Fruit fly (Drosophila melanogaster) whole organism, pupa: ENCODE data around the gene CG11035.

ENCODE experiments used
- CG10348 ChIP-seq: fragments of 200-800 bp; sonication (Bioruptor generic); IDR thresholded peaks from 2 replicates; pipeline ENCODE4 v1.3.6; 2022; ENCODE audit warnings: missing biosample characterization, missing genetic modification characterization
- CG12605 ChIP-seq: fragments of 200-800 bp; sonication (Bioruptor generic); IDR thresholded peaks from 2 replicates; pipeline ENCODE4 v1.3.6; 2022; ENCODE audit warnings: missing biosample characterization, missing genetic modification characterization
- CG13204 ChIP-seq: fragments of 200-800 bp; sonication (Bioruptor generic); optimal IDR thresholded peaks from 2 replicates; lab custom pipeline; 2018; ENCODE audit warnings: missing biosample characterization, mild to moderate bottlenecking, missing genetic modification characterization, moderate library complexity
- CG14655 ChIP-seq: fragments of 200-800 bp; sonication (Bioruptor generic); optimal IDR thresholded peaks from 3 replicates; lab custom pipeline; 2017; ENCODE audit warnings: mild to moderate bottlenecking, missing biosample characterization, missing genetic modification reagents, missing genetic modification characterization
- CG15710 ChIP-seq: fragments of 200-800 bp; sonication (Bioruptor generic); optimal IDR thresholded peaks from 2 replicates; lab custom pipeline; 2018; ENCODE audit warnings: missing biosample characterization, mild to moderate bottlenecking, missing genetic modification characterization, moderate library complexity
- CG17806 ChIP-seq: fragments of 200-800 bp; sonication (Bioruptor generic); optimal IDR thresholded peaks from 2 replicates; lab custom pipeline; 2018; ENCODE audit warnings: missing biosample characterization, mild to moderate bottlenecking, missing genetic modification characterization, moderate library complexity
- CG32121 ChIP-seq: fragments of 200-800 bp; sonication (Bioruptor generic); IDR thresholded peaks from 2 replicates; pipeline ENCODE4 v1.3.6; 2022; ENCODE audit warnings: missing biosample characterization, missing genetic modification characterization
- CG34367 ChIP-seq: fragments of 200-800 bp; sonication (Bioruptor generic); optimal IDR thresholded peaks from 2 replicates; lab custom pipeline; 2018; ENCODE audit warnings: missing biosample characterization, mild to moderate bottlenecking, missing genetic modification characterization
- CG4496 ChIP-seq: fragments of 200-800 bp; sonication (Bioruptor generic); IDR thresholded peaks from 3 replicates; pipeline ENCODE4 v1.3.6; 2022; ENCODE audit warnings: missing biosample characterization, missing genetic modification characterization
- CG8159 ChIP-seq: fragments of 200-800 bp; sonication (Bioruptor generic); optimal IDR thresholded peaks from 3 replicates; lab custom pipeline; 2018; ENCODE audit warnings: missing biosample characterization, mild to moderate bottlenecking, missing genetic modification characterization, moderate library complexity
- CG8301 ChIP-seq: fragments of 200-800 bp; sonication (Bioruptor generic); optimal IDR thresholded peaks from 2 replicates; lab custom pipeline; 2018; ENCODE audit warnings: missing biosample characterization, mild to moderate bottlenecking, missing genetic modification characterization
- CG9948 ChIP-seq: fragments of 200-800 bp; sonication (Bioruptor generic); optimal IDR thresholded peaks from 2 replicates; lab custom pipeline; 2018; ENCODE audit warnings: missing biosample characterization, mild to moderate bottlenecking, missing genetic modification characterization, moderate library complexity
- D1 ChIP-seq: fragments of 200-800 bp; sonication (Bioruptor generic); optimal IDR thresholded peaks from 2 replicates; lab custom pipeline; 2018; ENCODE audit warnings: missing biosample characterization, mild to moderate bottlenecking, missing genetic modification characterization, moderate library complexity
- EcR ChIP-seq: fragments of 200-800 bp; sonication (Bioruptor generic); optimal IDR thresholded peaks from 3 replicates; lab custom pipeline; 2019; ENCODE audit warnings: missing biosample characterization, missing genetic modification characterization, mild to moderate bottlenecking, moderate library complexity, missing genetic modification reagents
- Ets98B ChIP-seq: fragments of 200-800 bp; sonication (Bioruptor generic); IDR thresholded peaks from 2 replicates; pipeline ENCODE4 v1.3.6; 2022; ENCODE audit warnings: missing biosample characterization, missing genetic modification characterization
- Pif1A ChIP-seq: fragments of 200-800 bp; sonication (Bioruptor generic); optimal IDR thresholded peaks from 3 replicates; lab custom pipeline; 2016; ENCODE audit warnings: missing biosample characterization, missing genetic modification characterization
- Pif1B ChIP-seq: fragments of 200-800 bp; sonication (Bioruptor generic); optimal IDR thresholded peaks from 3 replicates; lab custom pipeline; 2016; ENCODE audit warnings: missing biosample characterization, missing genetic modification characterization
- fd96Ca ChIP-seq: fragments of 200-800 bp; sonication (Bioruptor generic); IDR thresholded peaks from 3 replicates; pipeline ENCODE4 v1.3.6; 2022; ENCODE audit warnings: missing biosample characterization, missing genetic modification characterization
- gl ChIP-seq: fragments of 200-800 bp; sonication (Bioruptor generic); optimal IDR thresholded peaks from 2 replicates; lab custom pipeline; 2018; ENCODE audit warnings: missing biosample characterization, mild to moderate bottlenecking, missing genetic modification characterization
- rn ChIP-seq: fragments of 200-800 bp; sonication (Bioruptor generic); IDR thresholded peaks from 2 replicates; pipeline ENCODE4 v1.3.6; 2022; ENCODE audit warnings: missing biosample characterization, missing genetic modification characterization

Gene CG11035

DNA sequence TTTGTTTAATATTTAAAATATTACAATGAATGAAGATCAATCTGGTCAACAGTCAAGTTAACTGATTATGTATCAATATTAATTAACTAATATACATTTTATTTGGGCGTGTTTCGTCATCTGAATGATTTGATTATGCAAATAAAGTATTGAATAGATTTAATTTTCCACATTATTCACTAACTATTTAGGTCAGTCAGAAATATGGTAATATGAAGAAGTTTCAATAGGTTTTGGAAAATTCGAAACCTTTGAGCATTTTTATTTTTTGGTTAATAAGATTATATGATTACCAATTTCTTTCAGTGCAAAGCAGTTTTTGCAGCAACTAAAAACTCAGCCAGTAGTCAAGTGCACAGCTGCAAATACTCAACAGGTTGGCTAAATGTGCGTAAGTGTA, 40.7 kb downstream of the CG11035 start:
- peak; percentile 48 for TF ChIP-seq CG8301 (tag; lab: Kevin White, UChicago)
- no peak for TF ChIP-seq CG13204
- TF ChIP-seq CG32121 (GFP tag; lab: Robert Waterston, UW) = peak; percentile 24; the same call in 1 of the 2 replicates
- no peak for TF ChIP-seq CG12605 (GFP tag; lab: Robert Waterston, UW)
- TF ChIP-seq Pif1A (GFP tag; lab: Kevin White, UChicago) = no peak
- TF ChIP-seq Ets98B (GFP tag; lab: Robert Waterston, UW) = no peak
- TF ChIP-seq CG34367 (tag; lab: Kevin White, UChicago) = no peak
- no peak for TF ChIP-seq EcR (GFP tag; lab: Kevin White, UChicago)
- peak; percentile 7 for TF ChIP-seq CG8159 (tag; lab: Kevin White, UChicago)
- peak; percentile 38 for TF ChIP-seq CG14655 (GFP tag; lab: Kevin White, UChicago)
- TF ChIP-seq CG4496 (GFP tag; lab: Robert Waterston, UW) = peak; percentile 55; the same call in 2 of the 3 replicates

DNA sequence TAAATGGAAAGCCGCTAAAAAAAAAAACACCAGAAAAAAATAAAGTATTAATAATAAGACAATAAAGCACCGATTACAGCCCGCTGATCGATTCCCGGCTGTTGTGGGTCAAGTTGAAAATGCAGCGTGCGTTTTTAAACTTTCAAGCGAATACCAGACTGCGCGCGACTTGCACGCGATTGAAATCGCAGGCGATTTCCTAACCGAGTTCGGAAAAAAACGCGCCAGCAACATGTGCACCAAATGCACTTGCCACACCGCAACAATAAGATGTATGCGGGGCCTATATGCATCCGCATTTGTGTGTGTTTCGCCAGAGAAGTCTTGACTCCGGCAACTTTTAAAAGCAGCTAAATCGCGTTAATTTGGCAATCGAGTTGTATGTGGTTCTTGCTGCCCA, 41.4 kb downstream of the CG11035 start:
- TF ChIP-seq gl (tag; lab: Kevin White, UChicago) (no peak), CG4496 (GFP tag; lab: Robert Waterston, UW) (0 out of 3 replicates have a peak, but pooled peaks have one; percentile 8)

DNA sequence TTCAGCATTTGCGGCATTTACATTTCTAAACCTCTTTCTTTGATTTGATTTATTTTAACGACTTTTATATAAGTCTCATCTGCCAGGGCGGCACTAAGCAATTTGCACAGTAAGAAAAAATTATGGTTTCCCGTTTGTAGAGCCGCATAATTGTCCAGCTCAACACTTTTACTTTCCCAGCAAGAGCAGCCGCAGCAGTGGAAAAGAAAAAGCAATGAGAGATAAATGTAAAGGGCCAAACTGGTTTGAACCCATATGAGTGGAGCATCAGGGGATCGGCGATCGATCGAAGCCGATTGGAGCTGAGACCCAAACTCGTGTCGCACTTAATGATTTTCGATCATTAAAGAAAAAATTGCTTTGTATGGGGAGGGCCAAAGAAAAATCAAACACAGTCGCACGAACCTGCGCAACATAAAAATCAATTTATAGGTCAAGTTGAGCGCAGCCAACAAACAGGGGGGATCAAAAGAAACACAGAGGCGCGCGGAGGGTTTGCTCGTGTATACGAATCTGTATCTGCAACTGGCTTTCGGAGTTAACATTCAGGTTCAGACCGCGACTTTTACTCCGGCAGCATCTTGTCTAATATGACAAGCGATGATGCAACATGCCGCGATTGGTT, 41.9 kb downstream of the CG11035 start:
- TF ChIP-seq EcR (GFP tag; lab: Kevin White, UChicago) = peak; percentile 13
- no peak for TF ChIP-seq CG32121 (GFP tag; lab: Robert Waterston, UW)
- TF ChIP-seq fd96Ca (GFP tag; lab: Robert Waterston, UW) = 0 out of 3 replicates have a peak, but pooled peaks have one; percentile 14
- TF ChIP-seq, all 21 proteins: peak for 2

DNA sequence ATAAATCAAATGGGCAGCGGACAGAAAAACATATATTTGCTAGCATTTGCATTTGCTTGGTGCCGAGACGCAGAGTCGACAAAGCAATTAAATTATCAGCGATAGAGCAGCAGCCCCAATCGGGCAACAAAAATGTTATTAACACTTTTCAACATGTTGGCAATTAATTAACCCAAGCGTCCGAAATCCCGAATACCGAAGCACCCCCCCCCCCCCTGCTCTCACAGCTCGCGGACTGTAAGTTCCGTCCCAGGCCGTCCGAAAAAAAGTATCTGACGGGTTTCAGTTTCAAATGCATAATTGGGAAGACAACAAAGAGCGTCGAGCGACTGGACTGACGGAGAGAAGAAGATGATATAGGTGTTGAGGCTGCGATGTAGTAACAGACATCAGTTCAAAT, 42.6 kb downstream of the CG11035 start:
- no peak for TF ChIP-seq CG4496 (GFP tag; lab: Robert Waterston, UW)
- TF ChIP-seq CG13204 = no peak
- TF ChIP-seq CG10348 (GFP tag; lab: Robert Waterston, UW) = no peak
- no peak for TF ChIP-seq D1
- TF ChIP-seq CG32121 (GFP tag; lab: Robert Waterston, UW) = no peak
- no peak for TF ChIP-seq CG15710 (tag; lab: Kevin White, UChicago)
- TF ChIP-seq CG17806 (tag; lab: Kevin White, UChicago) = no peak
- no peak for TF ChIP-seq CG34367 (tag; lab: Kevin White, UChicago)
- TF ChIP-seq Ets98B (GFP tag; lab: Robert Waterston, UW) = no peak
- TF ChIP-seq CG8159 (tag; lab: Kevin White, UChicago) = no peak
- no peak for TF ChIP-seq EcR (GFP tag; lab: Kevin White, UChicago)
- no peak for TF ChIP-seq gl (tag; lab: Kevin White, UChicago)
- no peak for TF ChIP-seq CG9948 (tag; lab: Kevin White, UChicago)
- no peak for TF ChIP-seq Pif1A (GFP tag; lab: Kevin White, UChicago)
- no peak for TF ChIP-seq CG12605 (GFP tag; lab: Robert Waterston, UW)
- no peak for TF ChIP-seq CG8301 (tag; lab: Kevin White, UChicago)
- TF ChIP-seq rn = no peak
- TF ChIP-seq CG14655 (GFP tag; lab: Kevin White, UChicago) = no peak

DNA sequence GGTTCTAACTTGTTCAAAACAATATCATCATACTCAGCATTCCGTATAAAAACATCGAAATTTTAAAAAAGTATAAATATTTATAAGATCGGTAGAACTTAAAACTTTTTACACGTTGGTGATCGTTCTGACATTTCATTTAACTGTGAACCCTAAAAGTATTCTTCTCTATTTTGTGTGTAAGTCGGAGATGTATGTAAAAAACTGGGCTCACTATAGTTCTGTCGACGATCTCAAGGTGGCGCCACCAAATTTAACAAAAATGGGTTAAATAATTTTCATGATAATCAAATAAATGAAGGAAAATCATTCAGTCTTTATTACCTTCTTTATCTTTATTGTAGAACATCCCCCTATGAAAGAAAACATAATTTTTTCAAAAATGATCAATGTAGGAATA, 51.4 kb downstream of the CG11035 start:
- TF ChIP-seq Pif1B (GFP tag; lab: Kevin White, UChicago) = no peak
- peak; percentile 83 for TF ChIP-seq D1
